Worm (Caenorhabditis elegans) whole organism, L4 larva: ENCODE measurements around the gene cest-24.
A peak's percentile ranks its signal among the peaks of the same experiment; 100 is the strongest.

Source experiments
- D1046.2 ChIP-seq: fragments of 200-800 bp; sonication (Bioruptor generic); IDR thresholded peaks from 2 replicates; pipeline ENCODE4 v1.3.6; 2022; ENCODE audit warnings: missing genetic modification characterization, missing compliant biosample characterization
- F37D6.2 ChIP-seq: sonication (generic microtip); optimal IDR thresholded peaks from 2 replicates; lab custom pipeline; 2016; ENCODE audit warnings: mild to moderate bottlenecking, missing genetic modification characterization, missing compliant biosample characterization
- F44E2.7 ChIP-seq: fragments of 200-800 bp; sonication (Bioruptor generic); IDR thresholded peaks from 2 replicates; pipeline ENCODE4 v2.1.2; 2022; ENCODE audit warnings: missing genetic modification characterization, missing compliant biosample characterization
- F49E8.2 ChIP-seq: sonication (generic microtip); optimal IDR thresholded peaks from 2 replicates; lab custom pipeline; 2016; ENCODE audit warnings: missing compliant biosample characterization, mild to moderate bottlenecking, missing genetic modification characterization, borderline replicate concordance
- R02D3.7 ChIP-seq: fragments of 150-350 bp; sonication (generic microtip); optimal IDR thresholded peaks from 3 replicates; lab custom pipeline; 2014; ENCODE audit warnings: missing biosample characterization, missing genetic modification characterization
- T20F7.1 ChIP-seq: fragments of 200-800 bp; sonication (Bioruptor generic); optimal IDR thresholded peaks from 2 replicates; lab custom pipeline; 2018; ENCODE audit warnings: mild to moderate bottlenecking, missing genetic modification characterization, missing compliant biosample characterization
- Y48G9A.11 ChIP-seq: fragments of 200-800 bp; sonication (Bioruptor generic); IDR thresholded peaks from 2 replicates; pipeline ENCODE4 v1.3.6; 2022; ENCODE audit warnings: missing genetic modification reagents, missing genetic modification characterization, missing compliant biosample characterization
- Y5F2A.4 ChIP-seq: fragments of 200-800 bp; sonication (Bioruptor generic); optimal IDR thresholded peaks from 2 replicates; lab custom pipeline; 2018; ENCODE audit warnings: mild to moderate bottlenecking, missing genetic modification characterization, missing compliant biosample characterization
- Y75B8A.6 ChIP-seq: fragments of 200-800 bp; sonication (Bioruptor generic); IDR thresholded peaks from 2 replicates; pipeline ENCODE4 v1.3.6; 2022; ENCODE audit warnings: missing genetic modification reagents, missing genetic modification characterization, missing compliant biosample characterization
- ZK546.5 ChIP-seq, 2 experiments: sonication (generic microtip); optimal IDR thresholded peaks; 2 replicates each; lab custom pipeline; 2017; ENCODE audit warnings: missing biosample characterization in 2 of 2, missing genetic modification characterization in 2 of 2
- attf-4 ChIP-seq: sonication (generic microtip); optimal IDR thresholded peaks from 3 replicates; lab custom pipeline; 2017; ENCODE audit warnings: missing biosample characterization, missing genetic modification characterization
- ceh-62 ChIP-seq: sonication (generic microtip); optimal IDR thresholded peaks from 2 replicates; lab custom pipeline; 2017; ENCODE audit warnings: missing biosample characterization, missing genetic modification characterization
- ceh-82 ChIP-seq: sonication (generic microtip); optimal IDR thresholded peaks from 2 replicates; lab custom pipeline; 2017; ENCODE audit warnings: missing biosample characterization, missing genetic modification characterization
- daf-16 ChIP-seq, 3 experiments: sonication (generic microtip); optimal IDR thresholded peaks; 2 replicates each; lab custom pipeline; 2016 to 2017; ENCODE audit warnings: missing genetic modification characterization in 3 of 3, missing genetic modification reagents in 3 of 3, mild to moderate bottlenecking in 2 of 3, missing compliant biosample characterization in 2 of 3, missing biosample characterization in 1 of 3, moderate library complexity in 1 of 3
- daf-19 ChIP-seq: fragments of 200-800 bp; sonication (Bioruptor generic); conservative IDR thresholded peaks from 2 replicates; pipeline ENCODE4 v1.3.6; 2022; ENCODE audit warnings: missing genetic modification characterization, missing compliant biosample characterization
- daf-8 ChIP-seq: fragments of 200-800 bp; sonication (Bioruptor generic); IDR thresholded peaks from 2 replicates; pipeline ENCODE4 v1.3.6; 2022; ENCODE audit warnings: missing genetic modification characterization, missing compliant biosample characterization
- dmd-6 ChIP-seq: fragments of 200-800 bp; sonication (Bioruptor generic); IDR thresholded peaks from 2 replicates; pipeline ENCODE4 v1.3.6; 2022; ENCODE audit warnings: missing genetic modification reagents, missing genetic modification characterization, missing compliant biosample characterization
- dmd-9 ChIP-seq: fragments of 200-800 bp; sonication (Bioruptor generic); IDR thresholded peaks from 2 replicates; pipeline ENCODE4 v1.3.6; 2022; ENCODE audit warnings: missing genetic modification reagents, missing genetic modification characterization, missing compliant biosample characterization
- dve-1 ChIP-seq: sonication (generic microtip); optimal IDR thresholded peaks from 2 replicates; lab custom pipeline; 2017; ENCODE audit warnings: antibody characterized with exemption, mild to moderate bottlenecking, missing genetic modification characterization, missing compliant biosample characterization; ENCODE audit not compliant: insufficient read depth
- egl-27 ChIP-seq: sonication (generic microtip); optimal IDR thresholded peaks from 3 replicates; lab custom pipeline; 2017; ENCODE audit warnings: missing biosample characterization, missing genetic modification reagents, missing genetic modification characterization
- egl-43 ChIP-seq: fragments of 200-800 bp; sonication (Bioruptor generic); IDR thresholded peaks from 2 replicates; pipeline ENCODE4 v1.3.6; 2022; ENCODE audit warnings: missing genetic modification reagents, missing genetic modification characterization, missing compliant biosample characterization
- fkh-10 ChIP-seq: fragments of 150-350 bp; optimal IDR thresholded peaks from 2 replicates; lab custom pipeline; 2014; ENCODE audit warnings: missing biosample characterization, missing genetic modification reagents, missing genetic modification characterization
- fos-1 ChIP-seq: fragments of 150-350 bp; optimal IDR thresholded peaks from 2 replicates; lab custom pipeline; 2014; ENCODE audit warnings: missing biosample characterization, missing genetic modification characterization
- gei-8 ChIP-seq: fragments of 200-800 bp; sonication (Bioruptor generic); optimal IDR thresholded peaks from 2 replicates; lab custom pipeline; 2018; ENCODE audit warnings: mild to moderate bottlenecking, missing genetic modification characterization, missing compliant biosample characterization
- hif-1 ChIP-seq, 2 experiments: sonication (generic microtip); optimal IDR thresholded peaks; 2 replicates each; lab custom pipeline; 2016 to 2017; ENCODE audit warnings: missing compliant biosample characterization in 2 of 2, missing genetic modification characterization in 2 of 2, missing genetic modification reagents in 2 of 2, missing genotype in 2 of 2, mild to moderate bottlenecking in 1 of 2
- hlh-11 ChIP-seq: fragments of 200-800 bp; sonication (Bioruptor generic); optimal IDR thresholded peaks from 2 replicates; lab custom pipeline; 2018; ENCODE audit warnings: mild to moderate bottlenecking, missing genetic modification characterization, missing compliant biosample characterization
- hmg-1.1 ChIP-seq: fragments of 200-800 bp; sonication (Bioruptor generic); IDR thresholded peaks from 2 replicates; pipeline ENCODE4 v1.3.6; 2022; ENCODE audit warnings: missing genetic modification reagents, missing genetic modification characterization, missing compliant biosample characterization
- lim-7 ChIP-seq: fragments of 200-800 bp; sonication (Bioruptor generic); IDR thresholded peaks from 2 replicates; pipeline ENCODE4 v1.3.6; 2022; ENCODE audit warnings: missing genetic modification characterization, missing compliant biosample characterization
- lin-1 ChIP-seq: fragments of 200-800 bp; sonication (Bioruptor generic); IDR thresholded peaks from 2 replicates; pipeline ENCODE4 v1.3.6; 2022; ENCODE audit warnings: missing genetic modification reagents, missing genetic modification characterization, missing compliant biosample characterization
- lin-15B ChIP-seq: fragments of 150-350 bp; sonication (generic microtip); optimal IDR thresholded peaks from 3 replicates; lab custom pipeline; 2014; ENCODE audit warnings: missing biosample characterization, missing genetic modification characterization
- lin-29 ChIP-seq: fragments of 200-800 bp; sonication (Bioruptor generic); IDR thresholded peaks from 2 replicates; pipeline ENCODE4 v1.3.6; 2022; ENCODE audit warnings: missing genetic modification reagents, missing genetic modification characterization, missing compliant biosample characterization
- lin-38 ChIP-seq: fragments of 200-800 bp; sonication (Bioruptor generic); IDR thresholded peaks from 2 replicates; pipeline ENCODE4 v1.3.6; 2022; ENCODE audit warnings: missing genetic modification reagents, missing genetic modification characterization, missing compliant biosample characterization
- madf-5 ChIP-seq, 2 experiments: fragments of 200-800 bp; sonication (Bioruptor generic); IDR thresholded peaks; 2 replicates each; pipeline ENCODE4 v1.3.6; 2022; ENCODE audit warnings: missing compliant biosample characterization in 2 of 2, missing genetic modification characterization in 2 of 2
- madf-9 ChIP-seq: fragments of 200-800 bp; sonication (Bioruptor generic); conservative IDR thresholded peaks from 2 replicates; pipeline ENCODE4 v1.3.6; 2022; ENCODE audit warnings: missing genetic modification reagents, missing genetic modification characterization, missing compliant biosample characterization
- mdl-1 ChIP-seq, 2 experiments: fragments of 150-350 bp in 1 of 2; sonication (generic microtip) in 1 of 2; optimal IDR thresholded peaks; 2 replicates each; lab custom pipeline; 2014 to 2017; ENCODE audit warnings: missing biosample characterization in 2 of 2, missing genetic modification characterization in 2 of 2
- mep-1 ChIP-seq: fragments of 150-350 bp; sonication (generic microtip); optimal IDR thresholded peaks from 3 replicates; lab custom pipeline; 2014; ENCODE audit warnings: missing biosample characterization, missing genetic modification characterization
- nhr-10 ChIP-seq: fragments of 150-350 bp; optimal IDR thresholded peaks from 2 replicates; lab custom pipeline; 2014; ENCODE audit warnings: missing biosample characterization, missing genetic modification characterization
- nhr-102 ChIP-seq: sonication (generic microtip); optimal IDR thresholded peaks from 2 replicates; lab custom pipeline; 2016; ENCODE audit warnings: mild to moderate bottlenecking, missing genetic modification characterization, moderate library complexity, missing compliant biosample characterization
- nhr-111 ChIP-seq: fragments of 200-800 bp; sonication (Bioruptor generic); optimal IDR thresholded peaks from 2 replicates; lab custom pipeline; 2018; ENCODE audit warnings: mild to moderate bottlenecking, missing genetic modification characterization, missing compliant biosample characterization
- nhr-237 ChIP-seq: sonication (generic microtip); optimal IDR thresholded peaks from 2 replicates; lab custom pipeline; 2017; ENCODE audit warnings: missing biosample characterization, missing genetic modification characterization
- nhr-28 ChIP-seq: fragments of 150-350 bp; optimal IDR thresholded peaks from 2 replicates; lab custom pipeline; 2014; ENCODE audit warnings: missing biosample characterization, missing genetic modification characterization
- nhr-41 ChIP-seq: fragments of 200-800 bp; sonication (Bioruptor generic); IDR thresholded peaks from 2 replicates; pipeline ENCODE4 v1.3.6; 2022; ENCODE audit warnings: missing genetic modification reagents, missing genetic modification characterization, missing compliant biosample characterization
- nhr-42 ChIP-seq: fragments of 200-800 bp; sonication (Bioruptor generic); IDR thresholded peaks from 2 replicates; pipeline ENCODE4 v1.3.6; 2022; ENCODE audit warnings: missing genetic modification characterization, missing compliant biosample characterization
- nhr-48 ChIP-seq: sonication (generic microtip); optimal IDR thresholded peaks from 2 replicates; lab custom pipeline; 2016; ENCODE audit warnings: mild to moderate bottlenecking, missing genetic modification characterization, missing compliant biosample characterization
- nhr-6 ChIP-seq: fragments of 150-350 bp; optimal IDR thresholded peaks from 2 replicates; lab custom pipeline; 2014; ENCODE audit warnings: missing biosample characterization, missing genetic modification characterization
- nhr-76 ChIP-seq: fragments of 150-350 bp; optimal IDR thresholded peaks from 2 replicates; lab custom pipeline; 2014; ENCODE audit warnings: missing biosample characterization, missing genetic modification characterization
- pqm-1 ChIP-seq: sonication (generic microtip); optimal IDR thresholded peaks from 2 replicates; lab custom pipeline; 2017; ENCODE audit warnings: missing biosample characterization, missing genetic modification characterization
- saeg-2 ChIP-seq: fragments of 200-800 bp; sonication (Bioruptor generic); IDR thresholded peaks from 2 replicates; pipeline ENCODE4 v1.3.6; 2022; ENCODE audit warnings: missing genetic modification reagents, missing genetic modification characterization, missing compliant biosample characterization
- set-16 ChIP-seq: fragments of 200-800 bp; sonication (Bioruptor generic); IDR thresholded peaks from 2 replicates; pipeline ENCODE4 v1.3.6; 2022; ENCODE audit warnings: missing genetic modification reagents, missing genetic modification characterization, missing compliant biosample characterization
- zag-1 ChIP-seq: fragments of 150-350 bp; optimal IDR thresholded peaks from 2 replicates; lab custom pipeline; 2014; ENCODE audit warnings: missing biosample characterization, missing genetic modification characterization
- zfp-2 ChIP-seq: sonication (generic microtip); optimal IDR thresholded peaks from 2 replicates; lab custom pipeline; 2016; ENCODE audit warnings: mild to moderate bottlenecking, missing genetic modification characterization, missing compliant biosample characterization
- ztf-11 ChIP-seq: fragments of 150-350 bp; optimal IDR thresholded peaks from 2 replicates; lab custom pipeline; 2014; ENCODE audit warnings: missing biosample characterization, missing genetic modification characterization
- ztf-7 ChIP-seq: fragments of 150-350 bp; optimal IDR thresholded peaks from 2 replicates; lab custom pipeline; 2014; ENCODE audit warnings: missing biosample characterization, missing genetic modification characterization

cest-24 gene

ce11 chrV:6275209-6275608 lies 41.5 kb upstream of the cest-24 start (continued):
- peak; percentile 75 for TF ChIP-seq nhr-48
- no peak for TF ChIP-seq Y75B8A.6 (GFP tag; lab: Robert Waterston, UW)
- no peak for TF ChIP-seq dmd-9 (GFP tag; lab: Robert Waterston, UW)
- no peak for TF ChIP-seq nhr-237
- TF ChIP-seq zag-1 (tag; lab: Kevin White, UChicago), result no peak
- TF ChIP-seq hif-1 (tag; optimal IDR thresholded peaks at IDR 0.05; lab: Kevin White, UChicago), result no peak
- TF ChIP-seq T20F7.1, result no peak
- TF ChIP-seq nhr-28 (tag; lab: Kevin White, UChicago), result peak; percentile 91
- peak; percentile 93 for TF ChIP-seq dmd-6 (GFP tag; lab: Robert Waterston, UW)
- TF ChIP-seq dve-1, result peak; percentile 89
- peak; percentile 6 for TF ChIP-seq nhr-102
- TF ChIP-seq egl-27 (tag; lab: Kevin White, UChicago), result no peak
- no peak for TF ChIP-seq ztf-7 (tag; lab: Kevin White, UChicago)
- TF ChIP-seq mdl-1 (tag; optimal IDR thresholded peaks at IDR 0.05; lab: Kevin White, UChicago), result peak in 1 of 2 experiments; percentile 74
- no peak for TF ChIP-seq zfp-2 (tag; lab: Kevin White, UChicago)
- no peak for TF ChIP-seq ceh-82 (tag; lab: Kevin White, UChicago)
- peak; percentile 56 for TF ChIP-seq fos-1 (tag; lab: Kevin White, UChicago)
- no peak for TF ChIP-seq nhr-6 (tag; lab: Kevin White, UChicago)
- peak; percentile 93 for TF ChIP-seq hlh-11
- peak; percentile 68; the same call in 1 of the 2 replicates for TF ChIP-seq saeg-2
- no peak for TF ChIP-seq lin-38 (GFP tag; lab: Robert Waterston, UW)
- no peak for TF ChIP-seq F44E2.7 (GFP tag; lab: Robert Waterston, UW)
- TF ChIP-seq mep-1, result peak; percentile 8
- no peak for TF ChIP-seq set-16 (GFP tag; lab: Robert Waterston, UW)
- TF ChIP-seq lin-29, result no peak
- peak; percentile 93 for TF ChIP-seq pqm-1 (tag; lab: Kevin White, UChicago)
- TF ChIP-seq madf-5 (GFP tag; IDR thresholded peaks at IDR 0.05; lab: Robert Waterston, UW), result no peak
- no peak for TF ChIP-seq daf-16 (GFP tag; optimal IDR thresholded peaks at IDR 0.05; lab: Kevin White, UChicago)
- peak; percentile 86 for TF ChIP-seq daf-16 (tag; optimal IDR thresholded peaks at IDR 0.05; lab: Kevin White, UChicago)
- no peak for TF ChIP-seq egl-43
- no peak for TF ChIP-seq fkh-10 (GFP tag; lab: Kevin White, UChicago)
- TF ChIP-seq lin-15B (tag; lab: Kevin White, UChicago), result no peak
- TF ChIP-seq nhr-42 (GFP tag; lab: Robert Waterston, UW), result no peak
- TF ChIP-seq hmg-1.1, result no peak
- TF ChIP-seq attf-4 (tag; lab: Kevin White, UChicago), result no peak
- no peak for TF ChIP-seq Y5F2A.4 (GFP tag; lab: Kevin White, UChicago)
- TF ChIP-seq nhr-111 (GFP tag; lab: Kevin White, UChicago), result no peak
- TF ChIP-seq F37D6.2 (tag; lab: Kevin White, UChicago), result no peak
- TF ChIP-seq ZK546.5 (tag; optimal IDR thresholded peaks at IDR 0.05; lab: Kevin White, UChicago), result no peak
- no peak for TF ChIP-seq nhr-41 (GFP tag; lab: Robert Waterston, UW)
- no peak for TF ChIP-seq D1046.2 (GFP tag; lab: Robert Waterston, UW)
- no peak for TF ChIP-seq nhr-76 (tag; lab: Kevin White, UChicago)
- no peak for TF ChIP-seq ztf-11 (tag; lab: Kevin White, UChicago)
- TF ChIP-seq madf-9 (GFP tag; lab: Robert Waterston, UW), result no peak
- TF ChIP-seq lim-7 (GFP tag; lab: Robert Waterston, UW), result no peak
- no peak for TF ChIP-seq daf-8 (GFP tag; lab: Robert Waterston, UW)
- no peak for TF ChIP-seq gei-8
- no peak for TF ChIP-seq daf-19 (GFP tag; lab: Robert Waterston, UW)
- no peak for TF ChIP-seq F49E8.2
- no peak for TF ChIP-seq nhr-10
- TF ChIP-seq R02D3.7 (tag; lab: Kevin White, UChicago), result no peak
- no peak for TF ChIP-seq ceh-62 (tag; lab: Kevin White, UChicago)
- peak; percentile 62; the same call in 1 of the 2 replicates for TF ChIP-seq lin-1 (GFP tag; lab: Robert Waterston, UW)
- TF ChIP-seq Y48G9A.11 (GFP tag; lab: Robert Waterston, UW), result no peak
